Worm (Caenorhabditis elegans): ENCODE results near the gene srv-25.

DNA sequence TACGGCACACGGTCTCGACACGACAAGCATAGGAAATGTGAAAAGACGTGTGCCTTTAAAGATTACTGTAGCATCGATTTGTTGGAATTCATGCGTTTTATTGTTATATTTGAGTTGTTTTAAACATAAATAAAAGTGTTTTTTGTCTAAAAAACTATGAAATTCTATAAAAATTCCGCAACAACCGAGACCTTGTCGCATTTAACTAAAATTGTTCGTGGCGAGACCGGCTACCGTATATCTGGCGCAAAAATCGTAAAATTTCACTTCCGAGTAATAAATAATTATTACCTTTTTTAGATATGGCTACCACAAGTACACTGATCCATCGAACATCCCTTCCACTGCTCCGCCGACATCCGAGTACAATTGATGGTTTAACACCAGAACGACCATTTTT lies 33.8 kb upstream of the srv-25 start, which contains the start of gene ipla-6:
- no peak for TF ChIP-seq him-1 (tag; optimal IDR thresholded peaks at IDR 0.05)
- no peak for TF ChIP-seq W03F9.2 (tag; optimal IDR thresholded peaks at IDR 0.05)
- no peak for TF ChIP-seq dao-5 (tag; optimal IDR thresholded peaks at IDR 0.05)
